Fruit fly (Drosophila melanogaster) whole organism, prepupa: ENCODE measurements around the gene CG43332.
A peak's percentile ranks its signal among the peaks of the same experiment; 100 is the strongest.

Source experiments
- CG11762 ChIP-seq: fragments of 200-800 bp; sonication (Bioruptor generic); optimal IDR thresholded peaks from 3 replicates; lab custom pipeline; 2016; ENCODE audit warnings: missing biosample characterization, missing genetic modification characterization; ENCODE audit not compliant: insufficient read depth
- CG3032 ChIP-seq: fragments of 200-800 bp; optimal IDR thresholded peaks from 2 replicates; lab custom pipeline; 2019; ENCODE audit warnings: missing biosample characterization, mild to moderate bottlenecking, missing genetic modification characterization, moderate library complexity
- CG3919 ChIP-seq: fragments of 200-800 bp; sonication (Bioruptor generic); optimal IDR thresholded peaks from 3 replicates; lab custom pipeline; 2016; ENCODE audit warnings: missing biosample characterization, missing genetic modification characterization
- CG4318 ChIP-seq: fragments of 200-800 bp; sonication (Bioruptor generic); optimal IDR thresholded peaks from 3 replicates; lab custom pipeline; 2017; ENCODE audit warnings: missing biosample characterization, mild to moderate bottlenecking, missing genetic modification characterization
- CG6854 ChIP-seq: fragments of 200-800 bp; sonication (Bioruptor generic); optimal IDR thresholded peaks from 2 replicates; lab custom pipeline; 2017; ENCODE audit warnings: missing biosample characterization, mild to moderate bottlenecking, missing genetic modification characterization
- OdsH ChIP-seq: fragments of 200-800 bp; sonication (Bioruptor generic); optimal IDR thresholded peaks from 3 replicates; lab custom pipeline; 2016; ENCODE audit warnings: missing biosample characterization, missing genetic modification characterization

dm6 chr2L:14133562-14134539, 29.2 kb downstream of the CG43332 start:
- TF ChIP-seq CG4318 (GFP tag; lab: Kevin White, UChicago) (no peak), CG11762 (no peak), CG3032 (tag; lab: Kevin White, UChicago) (peak; percentile 8), OdsH (GFP tag; lab: Kevin White, UChicago) (no peak), CG6854 (GFP tag; lab: Kevin White, UChicago) (no peak), CG3919 (GFP tag; lab: Kevin White, UChicago) (no peak)
